Fruit fly (Drosophila melanogaster) whole organism, pupa: ENCODE measurements around the gene stas.

Experiments
- CG10348 ChIP-seq: fragments of 200-800 bp; sonication (Bioruptor generic); IDR thresholded peaks from 2 replicates; pipeline ENCODE4 v1.3.6; 2022; ENCODE audit warnings: missing biosample characterization, missing genetic modification characterization
- CG12605 ChIP-seq: fragments of 200-800 bp; sonication (Bioruptor generic); IDR thresholded peaks from 2 replicates; pipeline ENCODE4 v1.3.6; 2022; ENCODE audit warnings: missing biosample characterization, missing genetic modification characterization
- CG13204 ChIP-seq: fragments of 200-800 bp; sonication (Bioruptor generic); optimal IDR thresholded peaks from 2 replicates; lab custom pipeline; 2018; ENCODE audit warnings: missing biosample characterization, mild to moderate bottlenecking, missing genetic modification characterization, moderate library complexity
- CG15710 ChIP-seq: fragments of 200-800 bp; sonication (Bioruptor generic); optimal IDR thresholded peaks from 2 replicates; lab custom pipeline; 2018; ENCODE audit warnings: missing biosample characterization, mild to moderate bottlenecking, missing genetic modification characterization, moderate library complexity
- CG17806 ChIP-seq: fragments of 200-800 bp; sonication (Bioruptor generic); optimal IDR thresholded peaks from 2 replicates; lab custom pipeline; 2018; ENCODE audit warnings: missing biosample characterization, mild to moderate bottlenecking, missing genetic modification characterization, moderate library complexity
- CG34367 ChIP-seq: fragments of 200-800 bp; sonication (Bioruptor generic); optimal IDR thresholded peaks from 2 replicates; lab custom pipeline; 2018; ENCODE audit warnings: missing biosample characterization, mild to moderate bottlenecking, missing genetic modification characterization
- CG8301 ChIP-seq: fragments of 200-800 bp; sonication (Bioruptor generic); optimal IDR thresholded peaks from 2 replicates; lab custom pipeline; 2018; ENCODE audit warnings: missing biosample characterization, mild to moderate bottlenecking, missing genetic modification characterization
- EcR ChIP-seq: fragments of 200-800 bp; sonication (Bioruptor generic); optimal IDR thresholded peaks from 3 replicates; lab custom pipeline; 2019; ENCODE audit warnings: missing biosample characterization, missing genetic modification characterization, mild to moderate bottlenecking, moderate library complexity, missing genetic modification reagents
- fd96Ca ChIP-seq: fragments of 200-800 bp; sonication (Bioruptor generic); IDR thresholded peaks from 3 replicates; pipeline ENCODE4 v1.3.6; 2022; ENCODE audit warnings: missing biosample characterization, missing genetic modification characterization

- TF ChIP-seq CG12605 (peak; percentile 36; the same call in 1 of the 2 replicates), CG13204 (GFP tag; lab: Kevin White, UChicago) (no peak), CG15710 (tag; lab: Kevin White, UChicago) (no peak), CG8301 (tag; lab: Kevin White, UChicago) (peak; percentile 0), fd96Ca (GFP tag; lab: Robert Waterston, UW) (no peak), CG34367 (tag; lab: Kevin White, UChicago) (no peak), CG17806 (tag; lab: Kevin White, UChicago) (no peak), CG10348 (GFP tag; lab: Robert Waterston, UW) (no peak), EcR (GFP tag; lab: Kevin White, UChicago) (no peak)
These were observed 47.8 kb downstream of the stas start, which contains the start of gene CG12991 for dm6 chrX:17579782-17580451.
